Worm (Caenorhabditis elegans) whole organism, mixed stage, embryonic: Measurements from ENCODE around the gene T05A8.1.

ENCODE experiments used
- M03D4.4 ChIP-seq: sonication (generic microtip); optimal IDR thresholded peaks from 2 replicates; lab custom pipeline; 2017; ENCODE audit warnings: mild to moderate bottlenecking, missing genetic modification characterization, missing compliant biosample characterization
- bed-3 ChIP-seq: fragments of 200-800 bp; sonication (Bioruptor generic); optimal IDR thresholded peaks from 3 replicates; lab custom pipeline; 2018; ENCODE audit warnings: mild to moderate bottlenecking, missing genetic modification characterization, moderate library complexity, missing compliant biosample characterization
- blmp-1 ChIP-seq: fragments of 150-350 bp; optimal IDR thresholded peaks from 2 replicates; lab custom pipeline; 2014; ENCODE audit warnings: missing biosample characterization, missing genetic modification characterization
- ceh-39 ChIP-seq: fragments of 150-350 bp; optimal IDR thresholded peaks from 2 replicates; lab custom pipeline; 2014; ENCODE audit warnings: missing biosample characterization, missing genetic modification characterization
- ceh-43 ChIP-seq: fragments of 200-800 bp; sonication (Bioruptor generic); optimal IDR thresholded peaks from 2 replicates; lab custom pipeline; 2018; ENCODE audit warnings: mild to moderate bottlenecking, missing genetic modification characterization, moderate library complexity, missing compliant biosample characterization
- ceh-83 ChIP-seq: fragments of 200-800 bp; sonication (Bioruptor generic); optimal IDR thresholded peaks from 2 replicates; lab custom pipeline; 2018; ENCODE audit warnings: mild to moderate bottlenecking, missing genetic modification characterization, missing compliant biosample characterization
- ces-1 ChIP-seq: fragments of 150-350 bp; optimal IDR thresholded peaks from 2 replicates; lab custom pipeline; 2014; ENCODE audit warnings: missing biosample characterization, missing genetic modification reagents, missing genetic modification characterization
- cnd-1 ChIP-seq: fragments of 200-800 bp; sonication (Bioruptor generic); optimal IDR thresholded peaks from 2 replicates; lab custom pipeline; 2018; ENCODE audit warnings: mild to moderate bottlenecking, missing genetic modification characterization, missing compliant biosample characterization
- drap-1 ChIP-seq: fragments of 200-800 bp; sonication (Bioruptor generic); optimal IDR thresholded peaks from 3 replicates; lab custom pipeline; 2018; ENCODE audit warnings: mild to moderate bottlenecking, missing genetic modification characterization, missing compliant biosample characterization
- elt-1 ChIP-seq: sonication (generic microtip); optimal IDR thresholded peaks from 2 replicates; lab custom pipeline; 2017; ENCODE audit warnings: missing genetic modification characterization, mild to moderate bottlenecking, missing compliant biosample characterization, antibody characterized with exemption, moderate library complexity, borderline replicate concordance; ENCODE audit not compliant: insufficient read depth
- elt-3 ChIP-seq: fragments of 150-350 bp; optimal IDR thresholded peaks from 2 replicates; lab custom pipeline; 2014; ENCODE audit warnings: missing biosample characterization, missing genetic modification characterization
- flh-1 ChIP-seq: fragments of 200-800 bp; sonication (Bioruptor generic); optimal IDR thresholded peaks from 2 replicates; lab custom pipeline; 2018; ENCODE audit warnings: mild to moderate bottlenecking, missing genetic modification characterization, moderate library complexity, missing compliant biosample characterization
- ham-2 ChIP-seq: fragments of 200-800 bp; sonication (Bioruptor generic); optimal IDR thresholded peaks from 2 replicates; lab custom pipeline; 2018; ENCODE audit warnings: mild to moderate bottlenecking, missing genetic modification characterization, missing compliant biosample characterization
- lin-32 ChIP-seq: fragments of 200-800 bp; sonication (Bioruptor generic); optimal IDR thresholded peaks from 2 replicates; lab custom pipeline; 2018; ENCODE audit warnings: mild to moderate bottlenecking, missing genetic modification characterization, missing compliant biosample characterization
- lsy-2 ChIP-seq: fragments of 150-350 bp; optimal IDR thresholded peaks from 2 replicates; lab custom pipeline; 2014; ENCODE audit warnings: missing biosample characterization, missing genetic modification characterization
- mab-5 ChIP-seq: fragments of 150-350 bp; optimal IDR thresholded peaks from 2 replicates; lab custom pipeline; 2014; ENCODE audit warnings: missing biosample characterization, missing genetic modification characterization
- mep-1 ChIP-seq: fragments of 150-350 bp; optimal IDR thresholded peaks from 2 replicates; lab custom pipeline; 2017; ENCODE audit warnings: missing biosample characterization, missing genetic modification reagents, missing genetic modification characterization, inconsistent platforms
- mls-2 ChIP-seq: sonication (generic microtip); optimal IDR thresholded peaks from 2 replicates; lab custom pipeline; 2016; ENCODE audit warnings: mild to moderate bottlenecking, missing genetic modification characterization, moderate library complexity, missing compliant biosample characterization
- nhr-12 ChIP-seq: fragments of 150-350 bp; optimal IDR thresholded peaks from 2 replicates; lab custom pipeline; 2014; ENCODE audit warnings: missing biosample characterization, missing genetic modification characterization
- nhr-2 ChIP-seq: fragments of 150-350 bp; optimal IDR thresholded peaks from 2 replicates; lab custom pipeline; 2014; ENCODE audit warnings: missing biosample characterization, missing genetic modification characterization
- nhr-28 ChIP-seq: fragments of 150-350 bp; optimal IDR thresholded peaks from 2 replicates; lab custom pipeline; 2014; ENCODE audit warnings: missing biosample characterization, missing genetic modification characterization
- nhr-76 ChIP-seq: sonication (generic microtip); optimal IDR thresholded peaks from 2 replicates; lab custom pipeline; 2017; ENCODE audit warnings: missing biosample characterization, missing genetic modification characterization
- sem-2 ChIP-seq: fragments of 200-800 bp; sonication (Bioruptor generic); optimal IDR thresholded peaks from 2 replicates; lab custom pipeline; 2018; ENCODE audit warnings: mild to moderate bottlenecking, missing genetic modification characterization, missing compliant biosample characterization
- sptf-1 ChIP-seq: sonication (generic microtip); optimal IDR thresholded peaks from 2 replicates; lab custom pipeline; 2017; ENCODE audit warnings: mild to moderate bottlenecking, missing genetic modification characterization, moderate library complexity, missing compliant biosample characterization
- tbx-8 ChIP-seq: fragments of 200-800 bp; sonication (Bioruptor generic); optimal IDR thresholded peaks from 2 replicates; lab custom pipeline; 2018; ENCODE audit warnings: mild to moderate bottlenecking, missing genetic modification characterization, moderate library complexity, missing compliant biosample characterization
- unc-120 ChIP-seq: sonication (generic microtip); optimal IDR thresholded peaks from 2 replicates; lab custom pipeline; 2017; ENCODE audit warnings: missing genetic modification characterization, missing compliant biosample characterization; ENCODE audit not compliant: poor library complexity, severe bottlenecking
- unc-39 ChIP-seq: fragments of 150-350 bp; optimal IDR thresholded peaks from 2 replicates; lab custom pipeline; 2014; ENCODE audit warnings: missing biosample characterization, missing genetic modification characterization
- ztf-11 ChIP-seq: fragments of 150-350 bp; optimal IDR thresholded peaks from 2 replicates; lab custom pipeline; 2014; ENCODE audit warnings: missing biosample characterization, missing genetic modification characterization

T05A8.1 gene

ce11 chrII:2736156-2736728 is 26.4 kb upstream of the T05A8.1 start, which contains the start of gene T05A8.8:
T05A8.8 (plus strand) TSS chrII:2736678.
- TF ChIP-seq ceh-39 (tag; lab: Kevin White, UChicago): no peak
- TF ChIP-seq ham-2 (GFP tag; lab: Kevin White, UChicago): no peak
- TF ChIP-seq blmp-1 (tag; lab: Kevin White, UChicago): no peak
- TF ChIP-seq tbx-8 (GFP tag; lab: Kevin White, UChicago): no peak
- no peak for TF ChIP-seq elt-3 (tag; lab: Kevin White, UChicago)
- TF ChIP-seq lin-32 (GFP tag; lab: Kevin White, UChicago): no peak
- TF ChIP-seq nhr-12: no peak
- no peak for TF ChIP-seq flh-1 (GFP tag; lab: Kevin White, UChicago)
- TF ChIP-seq M03D4.4: no peak
- no peak for TF ChIP-seq bed-3 (GFP tag; lab: Kevin White, UChicago)
- TF ChIP-seq unc-120: no peak
- TF ChIP-seq mab-5 (tag; lab: Kevin White, UChicago): no peak
- no peak for TF ChIP-seq mls-2
- TF ChIP-seq, all 35 proteins: peak for 0

ce11 chrII:2735644-2736043 is 25.8 kb upstream of the T05A8.1 start:
- TF ChIP-seq ztf-11 (tag; lab: Kevin White, UChicago): no peak
- TF ChIP-seq nhr-28 (tag; lab: Kevin White, UChicago): no peak
- no peak for TF ChIP-seq nhr-76

ce11 chrII:2735192-2735591 is 25.4 kb upstream of the T05A8.1 start, which contains the start of gene wdr-31:
wdr-31 (minus strand) TSS chrII:2735292.
- TF ChIP-seq mep-1 (tag; lab: Kevin White, UChicago): no peak
- TF ChIP-seq elt-1: no peak
- no peak for TF ChIP-seq sem-2 (GFP tag; lab: Kevin White, UChicago)
- no peak for TF ChIP-seq unc-39 (tag; lab: Kevin White, UChicago)
- TF ChIP-seq unc-120: no peak
- TF ChIP-seq elt-3 (tag; lab: Kevin White, UChicago): no peak
- TF ChIP-seq lin-32 (GFP tag; lab: Kevin White, UChicago): no peak
- TF ChIP-seq ceh-39 (tag; lab: Kevin White, UChicago): no peak
- no peak for TF ChIP-seq ceh-83 (GFP tag; lab: Kevin White, UChicago)
- no peak for TF ChIP-seq nhr-2 (tag; lab: Kevin White, UChicago)
- TF ChIP-seq nhr-12: no peak
- no peak for TF ChIP-seq bed-3 (GFP tag; lab: Kevin White, UChicago)
- no peak for TF ChIP-seq nhr-28 (tag; lab: Kevin White, UChicago)
- TF ChIP-seq ham-2 (GFP tag; lab: Kevin White, UChicago): no peak
- no peak for TF ChIP-seq ztf-11 (tag; lab: Kevin White, UChicago)

- TF ChIP-seq nhr-28 (tag; lab: Kevin White, UChicago): no peak
- TF ChIP-seq sptf-1 (tag; lab: Kevin White, UChicago): peak; percentile 4
- peak; percentile 16 for TF ChIP-seq mep-1 (tag; lab: Kevin White, UChicago)
- no peak for TF ChIP-seq ceh-39 (tag; lab: Kevin White, UChicago)
- TF ChIP-seq cnd-1: no peak
- no peak for TF ChIP-seq lin-32 (GFP tag; lab: Kevin White, UChicago)
- no peak for TF ChIP-seq drap-1 (GFP tag; lab: Kevin White, UChicago)
These were observed 24.9 kb upstream of the T05A8.1 start for ce11 chrII:2734735-2735134.

- no peak for TF ChIP-seq M03D4.4
- no peak for TF ChIP-seq elt-1
- TF ChIP-seq ceh-83 (GFP tag; lab: Kevin White, UChicago): no peak
- TF ChIP-seq lin-32 (GFP tag; lab: Kevin White, UChicago): no peak
- no peak for TF ChIP-seq ceh-43 (GFP tag; lab: Kevin White, UChicago)
- TF ChIP-seq, all 35 proteins: peak for 0
These were observed 24.4 kb upstream of the T05A8.1 start for ce11 chrII:2734266-2734665.

ce11 chrII:2730647-2731046 is 20.8 kb upstream of the T05A8.1 start:
- no peak for TF ChIP-seq mls-2
- TF ChIP-seq ces-1 (GFP tag; lab: Kevin White, UChicago): peak; percentile 28
- TF ChIP-seq lsy-2 (tag; lab: Kevin White, UChicago): no peak
- TF ChIP-seq, all 35 proteins: peak for 1
